Fruit fly (Drosophila melanogaster) whole organism, embryonic: ENCODE results near the gene bor.

Experiments
- ATbp ChIP-seq: fragments of 200-800 bp; sonication (Bioruptor generic); optimal IDR thresholded peaks from 2 replicates; lab custom pipeline; 2017; ENCODE audit warnings: missing biosample characterization, mild to moderate bottlenecking, missing genetic modification characterization, missing genetic modification reagents
- Aef1 ChIP-seq: fragments of 200-800 bp; sonication (Bioruptor generic); IDR thresholded peaks from 3 replicates; pipeline ENCODE4 v1.3.6; 2022; ENCODE audit warnings: missing biosample characterization, missing genetic modification characterization
- BEAF-32 ChIP-seq: fragments of 200-800 bp; sonication (Bioruptor generic); optimal IDR thresholded peaks from 3 replicates; lab custom pipeline; 2017; ENCODE audit warnings: missing biosample characterization, missing genetic modification characterization, mild to moderate bottlenecking, moderate library complexity, missing genetic modification reagents
- Blimp-1 ChIP-seq: fragments of 200-800 bp; sonication (Bioruptor generic); optimal IDR thresholded peaks from 3 replicates; lab custom pipeline; 2018; ENCODE audit warnings: missing biosample characterization, missing genetic modification characterization, mild to moderate bottlenecking, moderate library complexity, missing genetic modification reagents
- Bteb2 ChIP-seq: fragments of 200-800 bp; sonication (Bioruptor generic); optimal IDR thresholded peaks from 2 replicates; lab custom pipeline; 2016; ENCODE audit warnings: missing biosample characterization, missing genetic modification characterization
- CG10959 ChIP-seq: fragments of 200-800 bp; sonication (Bioruptor generic); IDR thresholded peaks from 2 replicates; pipeline ENCODE4 v1.3.6; 2022; ENCODE audit warnings: missing biosample characterization, missing genetic modification characterization
- CG12299 ChIP-seq: fragments of 200-800 bp; sonication (Bioruptor generic); optimal IDR thresholded peaks from 2 replicates; lab custom pipeline; 2018; ENCODE audit warnings: missing biosample characterization, mild to moderate bottlenecking, missing genetic modification characterization
- CG13775 ChIP-seq: fragments of 200-800 bp; sonication (Bioruptor generic); optimal IDR thresholded peaks from 3 replicates; lab custom pipeline; 2017; ENCODE audit warnings: missing biosample characterization, mild to moderate bottlenecking, missing genetic modification characterization
- CG14441 ChIP-seq: fragments of 200-800 bp; sonication (Bioruptor generic); IDR thresholded peaks from 2 replicates; pipeline ENCODE4 v1.3.6; 2022; ENCODE audit warnings: missing biosample characterization, missing genetic modification characterization
- CG14965 ChIP-seq: fragments of 200-800 bp; sonication (Bioruptor generic); optimal IDR thresholded peaks from 2 replicates; lab custom pipeline; 2016; ENCODE audit warnings: missing biosample characterization, missing genetic modification characterization, borderline replicate concordance
- CG15514 ChIP-seq: fragments of 200-800 bp; sonication (Bioruptor generic); optimal IDR thresholded peaks from 3 replicates; lab custom pipeline; 2017; ENCODE audit warnings: missing biosample characterization, missing genetic modification characterization, mild to moderate bottlenecking, moderate library complexity, missing genetic modification reagents
- CG15696 ChIP-seq: fragments of 200-800 bp; sonication (Bioruptor generic); optimal IDR thresholded peaks from 2 replicates; lab custom pipeline; 2019; ENCODE audit warnings: missing biosample characterization, mild to moderate bottlenecking, missing genetic modification characterization, moderate library complexity
- CG16863 ChIP-seq: fragments of 200-800 bp; sonication (Bioruptor generic); optimal IDR thresholded peaks from 3 replicates; lab custom pipeline; 2016; ENCODE audit warnings: missing biosample characterization, missing genetic modification characterization
- CG17802 ChIP-seq: fragments of 200-800 bp; sonication (Bioruptor generic); optimal IDR thresholded peaks from 2 replicates; lab custom pipeline; 2018; ENCODE audit warnings: missing biosample characterization, mild to moderate bottlenecking, missing genetic modification characterization, moderate library complexity
- CG17912 ChIP-seq: fragments of 200-800 bp; sonication (Bioruptor generic); optimal IDR thresholded peaks from 2 replicates; lab custom pipeline; 2018; ENCODE audit warnings: missing biosample characterization, mild to moderate bottlenecking, missing genetic modification characterization
- CG2712 ChIP-seq: fragments of 200-800 bp; optimal IDR thresholded peaks from 3 replicates; lab custom pipeline; 2019; ENCODE audit warnings: missing biosample characterization, mild to moderate bottlenecking, missing genetic modification characterization, moderate library complexity
- CG2875 ChIP-seq: fragments of 200-800 bp; sonication (Bioruptor generic); optimal IDR thresholded peaks from 2 replicates; lab custom pipeline; 2017; ENCODE audit warnings: missing biosample characterization, mild to moderate bottlenecking, missing genetic modification characterization, missing genetic modification reagents
- CG30020 ChIP-seq: fragments of 200-800 bp; optimal IDR thresholded peaks from 2 replicates; lab custom pipeline; 2019; ENCODE audit warnings: missing biosample characterization, mild to moderate bottlenecking, missing genetic modification characterization, moderate library complexity
- CG4707 ChIP-seq: fragments of 200-800 bp; sonication (Bioruptor generic); optimal IDR thresholded peaks from 2 replicates; lab custom pipeline; 2018; ENCODE audit warnings: missing biosample characterization, mild to moderate bottlenecking, missing genetic modification characterization, moderate library complexity
- CG4730 ChIP-seq: fragments of 200-800 bp; sonication (Bioruptor generic); IDR thresholded peaks from 2 replicates; pipeline ENCODE4 v1.3.6; 2022; ENCODE audit warnings: missing biosample characterization, missing genetic modification characterization
- CG5245 ChIP-seq: fragments of 200-800 bp; sonication (Bioruptor generic); optimal IDR thresholded peaks from 3 replicates; lab custom pipeline; 2016; ENCODE audit warnings: missing biosample characterization, missing genetic modification characterization
- Elba2 ChIP-seq: fragments of 200-800 bp; sonication (Bioruptor generic); optimal IDR thresholded peaks from 3 replicates; lab custom pipeline; 2016; ENCODE audit warnings: missing biosample characterization, missing genetic modification characterization
- Fer1 ChIP-seq: fragments of 200-800 bp; sonication (Bioruptor generic); optimal IDR thresholded peaks from 2 replicates; lab custom pipeline; 2017; ENCODE audit warnings: missing biosample characterization, mild to moderate bottlenecking, missing genetic modification characterization
- Gug ChIP-seq: fragments of 200-800 bp; sonication (Bioruptor generic); IDR thresholded peaks from 4 replicates; pipeline ENCODE4 v1.3.6; 2022; ENCODE audit warnings: missing biosample characterization, missing genetic modification characterization
- H15 ChIP-seq: fragments of 200-800 bp; sonication (Bioruptor generic); IDR thresholded peaks from 3 replicates; pipeline ENCODE4 v1.3.6; 2022; ENCODE audit warnings: missing biosample characterization, missing genetic modification characterization
- HHEX ChIP-seq: fragments of 200-800 bp; sonication (Bioruptor generic); optimal IDR thresholded peaks from 3 replicates; lab custom pipeline; 2017; ENCODE audit warnings: missing biosample characterization, mild to moderate bottlenecking, missing genetic modification characterization, missing genetic modification reagents
- Hr3 ChIP-seq: fragments of 200-800 bp; sonication (Bioruptor generic); optimal IDR thresholded peaks from 3 replicates; lab custom pipeline; 2016; ENCODE audit warnings: missing biosample characterization, missing genetic modification characterization
- Hr78 ChIP-seq, 2 experiments: fragments of 200-800 bp in 1 of 2; fragments of >200 bp in 1 of 2; sonication (Bioruptor generic) in 1 of 2; optimal IDR thresholded peaks; 2 replicates each; lab custom pipeline; 2017 to 2019; ENCODE audit warnings: missing biosample characterization in 2 of 2, missing genetic modification characterization in 2 of 2, mild to moderate bottlenecking in 1 of 2, moderate library complexity in 1 of 2
- Oaz ChIP-seq: fragments of 200-800 bp; sonication (Bioruptor generic); IDR thresholded peaks from 2 replicates; pipeline ENCODE4 v1.3.6; 2022; ENCODE audit warnings: missing biosample characterization, missing genetic modification characterization
- PHDP ChIP-seq: fragments of 200-800 bp; sonication (Bioruptor generic); optimal IDR thresholded peaks from 3 replicates; lab custom pipeline; 2018; ENCODE audit warnings: missing biosample characterization, mild to moderate bottlenecking, missing genetic modification characterization, moderate library complexity
- Pdp1 ChIP-seq, 2 experiments: fragments of 200-800 bp; sonication (Bioruptor generic); optimal IDR thresholded peaks; 3 replicates each; lab custom pipeline; 2016; ENCODE audit warnings: missing biosample characterization in 2 of 2, missing genetic modification characterization in 2 of 2, mild to moderate bottlenecking in 1 of 2, moderate library complexity in 1 of 2
- Sry-δ ChIP-seq: fragments of 200-800 bp; sonication (Bioruptor generic); optimal IDR thresholded peaks from 2 replicates; lab custom pipeline; 2016; ENCODE audit warnings: missing biosample characterization, missing genetic modification characterization
- chif ChIP-seq, 2 experiments: fragments of 200-800 bp; sonication (Bioruptor generic); optimal IDR thresholded peaks; 3 replicates each; lab custom pipeline; 2016; ENCODE audit warnings: missing biosample characterization in 2 of 2, missing genetic modification characterization in 2 of 2
- crp ChIP-seq, 2 experiments: fragments of 200-800 bp; sonication (Bioruptor generic); optimal IDR thresholded peaks; 2 replicates in 1 of 2; 3 replicates in 1 of 2; lab custom pipeline; 2017; ENCODE audit warnings: missing biosample characterization in 2 of 2, missing genetic modification characterization in 2 of 2, mild to moderate bottlenecking in 1 of 2, moderate library complexity in 1 of 2
- cwo ChIP-seq: fragments of 200-800 bp; sonication (Bioruptor generic); optimal IDR thresholded peaks from 3 replicates; lab custom pipeline; 2017; ENCODE audit warnings: missing biosample characterization, missing genetic modification characterization, mild to moderate bottlenecking, moderate library complexity, missing genetic modification reagents
- ftz-f1 ChIP-seq: fragments of 200-800 bp; sonication (Bioruptor generic); optimal IDR thresholded peaks from 2 replicates; lab custom pipeline; 2016; ENCODE audit warnings: missing biosample characterization, missing genetic modification characterization
- her ChIP-seq: fragments of 200-800 bp; sonication (Bioruptor generic); optimal IDR thresholded peaks from 2 replicates; lab custom pipeline; 2016; ENCODE audit warnings: missing biosample characterization, missing genetic modification characterization
- hkb ChIP-seq, 2 experiments: fragments of 200-800 bp in 1 of 2; fragments of >200 bp in 1 of 2; sonication (Bioruptor generic) in 1 of 2; IDR thresholded peaks in 1 of 2; optimal IDR thresholded peaks in 1 of 2; 2 replicates each; pipeline versions ENCODE4 v1.3.6 to Lab custom; 2017 to 2022; ENCODE audit warnings: missing biosample characterization in 1 of 2, missing genetic modification characterization in 1 of 2
- insv ChIP-seq, 2 experiments: fragments of 200-800 bp; sonication (Bioruptor generic); optimal IDR thresholded peaks; 3 replicates each; lab custom pipeline; 2016 to 2018; ENCODE audit warnings: missing biosample characterization in 2 of 2, missing genetic modification characterization in 2 of 2
- knrl ChIP-seq: fragments of 200-800 bp; sonication (Bioruptor generic); IDR thresholded peaks from 3 replicates; pipeline ENCODE4 v1.3.6; 2022; ENCODE audit warnings: missing biosample characterization, missing genetic modification characterization; ENCODE audit not compliant: partially characterized antibody
- lbe ChIP-seq: fragments of 200-800 bp; sonication (Bioruptor generic); optimal IDR thresholded peaks from 2 replicates; lab custom pipeline; 2016; ENCODE audit warnings: missing biosample characterization, mild to moderate bottlenecking, missing genetic modification characterization
- org-1 ChIP-seq: fragments of 200-800 bp; sonication (Bioruptor generic); optimal IDR thresholded peaks from 2 replicates; lab custom pipeline; 2017; ENCODE audit warnings: missing biosample characterization, missing genetic modification characterization
- pfk ChIP-seq: fragments of 200-800 bp; sonication (Bioruptor generic); optimal IDR thresholded peaks from 2 replicates; lab custom pipeline; 2018; ENCODE audit warnings: missing biosample characterization, mild to moderate bottlenecking, missing genetic modification characterization, moderate library complexity
- sens ChIP-seq: fragments of 200-800 bp; sonication (Bioruptor generic); peaks from one replicate; lab custom pipeline; 2016; ENCODE audit warnings: missing biosample characterization, missing genetic modification characterization
- slp2 ChIP-seq: fragments of 200-800 bp; sonication (Bioruptor generic); optimal IDR thresholded peaks from 2 replicates; lab custom pipeline; 2016; ENCODE audit warnings: missing biosample characterization, missing genetic modification characterization
- tap ChIP-seq: fragments of 200-800 bp; optimal IDR thresholded peaks from 3 replicates; lab custom pipeline; 2019; ENCODE audit warnings: missing biosample characterization, mild to moderate bottlenecking, missing genetic modification characterization, moderate library complexity
- tx ChIP-seq: fragments of 200-800 bp; sonication (Bioruptor generic); optimal IDR thresholded peaks from 2 replicates; lab custom pipeline; 2016; ENCODE audit warnings: missing biosample characterization, missing genetic modification characterization

Gene bor

dm6 chr3R:16254616-16255601, 9.0 kb downstream of the bor start (continued):
- TF ChIP-seq Blimp-1 (GFP tag; lab: Kevin White, UChicago) (no peak), insv (GFP tag; optimal IDR thresholded peaks at IDR 0.05; lab: Kevin White, UChicago) (peak in 1 of 2 experiments; percentile 53), tx (GFP tag; lab: Kevin White, UChicago) (no peak), Bteb2 (GFP tag; lab: Kevin White, UChicago) (no peak), Hr3 (GFP tag; lab: Kevin White, UChicago) (no peak), tap (tag; lab: Kevin White, UChicago) (peak; percentile 90), CG12299 (tag; lab: Kevin White, UChicago) (peak; percentile 5), chif (GFP tag; optimal IDR thresholded peaks at IDR 0.05; lab: Kevin White, UChicago) (no peak), ATbp (peak; percentile 22), CG17802 (tag; lab: Kevin White, UChicago) (no peak), CG15514 (GFP tag; lab: Kevin White, UChicago) (peak; percentile 55), knrl (no peak), CG15696 (no peak), BEAF-32 (GFP tag; lab: Kevin White, UChicago) (peak; percentile 6), CG10959 (GFP tag; lab: Robert Waterston, UW) (no peak), org-1 (no peak), CG13775 (GFP tag; lab: Kevin White, UChicago) (no peak), Sry-δ (GFP tag; lab: Kevin White, UChicago) (peak; percentile 41), cwo (GFP tag; lab: Kevin White, UChicago) (peak; percentile 7), CG4730 (GFP tag; lab: Robert Waterston, UW) (no peak), hkb (optimal IDR thresholded peaks at IDR 0.05; lab: Kevin White, UChicago) (no peak), hkb (GFP tag; IDR thresholded peaks at IDR 0.05; lab: Robert Waterston, UW) (no peak), lbe (GFP tag; lab: Kevin White, UChicago) (no peak), crp (GFP tag; optimal IDR thresholded peaks at IDR 0.05; lab: Kevin White, UChicago) (peak in 1 of 2 experiments; percentile 2), HHEX (GFP tag; lab: Kevin White, UChicago) (peak; percentile 71), Pdp1 (GFP tag; optimal IDR thresholded peaks at IDR 0.05; lab: Kevin White, UChicago) (peak in 1 of 2 experiments; percentile 50), Oaz (GFP tag; lab: Robert Waterston, UW) (no peak), Fer1 (peak; percentile 57), CG14441 (GFP tag; lab: Robert Waterston, UW) (no peak), slp2 (GFP tag; lab: Kevin White, UChicago) (no peak), CG2875 (GFP tag; lab: Kevin White, UChicago) (no peak), CG17912 (GFP tag; lab: Kevin White, UChicago) (no peak), Gug (GFP tag; lab: Robert Waterston, UW) (no peak), CG30020 (tag; lab: Kevin White, UChicago) (no peak), her (peak; percentile 14), CG5245 (GFP tag; lab: Kevin White, UChicago) (peak; percentile 11), Elba2 (GFP tag; lab: Kevin White, UChicago) (no peak), Hr78 (GFP tag; optimal IDR thresholded peaks at IDR 0.05; lab: Kevin White, UChicago) (no peak), H15 (GFP tag; lab: Robert Waterston, UW) (no peak), pfk (GFP tag; lab: Kevin White, UChicago) (peak; percentile 84), CG16863 (GFP tag; lab: Kevin White, UChicago) (no peak), Aef1 (no peak), CG14965 (GFP tag; lab: Kevin White, UChicago) (no peak), CG2712 (tag; lab: Kevin White, UChicago) (peak; percentile 3), PHDP (tag; lab: Kevin White, UChicago) (no peak), CG4707 (no peak), sens (peak; percentile 78), ftz-f1 (peak; percentile 49)
